Worm (Caenorhabditis elegans): Measurements from ENCODE around the gene F40A3.2.

F40A3.2 gene

DNA sequence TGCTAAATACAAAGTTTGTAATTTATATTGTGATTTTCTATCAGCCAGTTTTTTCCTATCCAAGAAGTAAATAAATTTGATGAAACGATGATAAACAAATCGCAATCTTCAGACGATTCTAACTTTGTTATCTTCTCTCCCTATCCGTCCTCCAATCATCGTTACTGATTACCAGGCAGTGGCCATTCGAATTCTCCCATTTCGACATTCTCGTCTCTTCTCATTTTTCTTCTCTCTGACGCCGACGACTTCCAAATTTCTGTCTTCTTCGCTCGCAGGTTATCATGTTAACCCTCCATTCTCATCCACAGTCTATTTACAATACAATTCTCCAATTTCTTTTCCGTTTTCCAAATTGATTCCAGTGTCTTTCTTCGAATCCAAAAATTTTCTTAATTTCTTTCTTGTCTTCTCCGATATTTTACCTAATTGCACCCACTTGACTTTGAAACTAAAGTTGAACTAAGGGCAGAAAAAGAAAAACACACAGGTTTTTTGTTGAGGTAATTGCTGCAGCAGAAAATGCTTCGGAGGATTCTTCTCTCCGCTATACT lies at the start of gene F40A3.2:
F40A3.2 (plus strand) TSS at position 504 of the 554 bp plus-strand sequence.
- no peak for TF ChIP-seq unc-62 (GFP tag; optimal IDR thresholded peaks at IDR 0.05)

DNA sequence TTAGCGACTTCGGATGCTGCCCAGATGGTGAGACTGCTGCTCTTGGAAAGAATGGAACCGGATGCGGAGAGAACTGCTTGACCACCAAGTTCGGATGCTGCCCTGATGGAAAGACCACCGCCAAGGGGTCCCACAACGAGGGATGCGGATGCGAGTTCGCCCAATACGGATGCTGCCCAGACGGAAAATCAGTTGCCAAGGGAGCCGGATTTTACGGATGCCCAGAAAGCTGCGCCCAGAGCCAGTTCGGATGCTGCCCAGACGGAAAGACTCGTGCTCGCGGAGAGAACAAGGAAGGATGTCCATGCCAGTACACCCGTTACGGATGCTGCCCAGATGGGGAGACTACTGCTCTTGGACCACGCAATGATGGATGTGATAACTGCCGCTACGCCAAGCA lies 47.8 kb upstream of the F40A3.2 start:
- no peak for TF ChIP-seq unc-62 (GFP tag; optimal IDR thresholded peaks at IDR 0.05)

DNA sequence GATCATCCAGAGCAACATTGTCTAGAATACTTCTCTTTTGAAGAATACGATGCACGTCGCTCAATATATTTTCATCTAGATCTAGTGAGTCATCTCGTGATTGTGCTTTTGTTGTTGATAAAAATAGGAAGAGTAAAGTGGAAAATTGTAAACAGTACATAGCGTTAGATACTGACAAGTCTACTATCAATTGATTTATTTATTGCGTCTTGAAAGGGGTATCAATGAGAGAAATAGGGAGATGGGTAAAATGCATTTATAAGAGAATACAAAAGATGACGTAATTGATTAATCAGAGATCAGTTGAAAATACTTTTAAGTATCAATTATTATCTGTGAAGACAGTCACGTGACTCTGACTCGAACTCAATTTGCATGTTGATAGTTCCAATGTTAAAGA lies 41.8 kb upstream of the F40A3.2 start, which contains the start of gene txt-5:
txt-5 (minus strand) TSS at position 224 of the 400 bp plus-strand sequence.
- no peak for TF ChIP-seq unc-62 (GFP tag; optimal IDR thresholded peaks at IDR 0.05)

DNA sequence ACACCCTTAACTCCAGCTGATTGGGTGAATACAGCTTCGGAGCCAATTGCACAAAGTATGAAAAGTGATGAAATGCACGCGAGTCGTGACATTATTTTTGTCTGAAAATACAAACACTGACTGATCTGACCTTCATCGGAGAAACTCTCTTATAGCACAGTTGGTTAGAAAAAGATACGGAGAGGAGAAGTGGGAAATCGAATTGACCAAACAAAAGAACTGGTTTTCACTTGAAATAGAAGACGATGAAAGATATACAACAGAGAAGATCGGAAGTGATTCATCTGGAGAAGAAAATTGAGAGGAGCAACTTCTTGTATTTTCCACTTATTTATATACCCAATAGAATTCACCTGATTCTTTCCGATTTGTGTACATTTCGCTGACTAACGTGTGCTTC lies 40.9 kb upstream of the F40A3.2 start, which contains the start of gene ttr-33:
ttr-33 (minus strand) TSS at position 101 of the 400 bp plus-strand sequence.
- TF ChIP-seq unc-62 (GFP tag; optimal IDR thresholded peaks at IDR 0.05), result no peak

DNA sequence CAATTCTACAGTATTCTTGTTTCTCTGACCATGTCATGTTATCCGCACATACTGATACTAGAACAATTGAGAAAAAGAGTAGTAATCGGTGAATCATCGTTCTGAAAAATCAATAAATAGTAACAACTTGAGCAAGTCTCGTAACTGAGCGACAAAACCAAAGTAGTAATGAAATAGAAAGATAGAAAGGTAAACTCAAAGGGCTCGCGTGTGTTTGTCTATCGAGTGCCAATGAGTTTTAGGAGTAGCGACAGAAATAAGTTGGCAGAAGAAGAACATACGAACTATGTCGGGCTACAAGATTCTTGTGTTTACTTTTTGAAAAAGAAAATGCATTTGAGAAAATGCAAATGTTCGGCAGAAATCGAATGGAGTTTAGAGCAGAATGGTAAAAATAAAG lies 39.2 kb upstream of the F40A3.2 start, which contains the start of gene C37C3.12:
C37C3.12 (minus strand) TSS at position 101 of the 400 bp plus-strand sequence.
- no peak for TF ChIP-seq unc-62 (GFP tag; optimal IDR thresholded peaks at IDR 0.05)

DNA sequence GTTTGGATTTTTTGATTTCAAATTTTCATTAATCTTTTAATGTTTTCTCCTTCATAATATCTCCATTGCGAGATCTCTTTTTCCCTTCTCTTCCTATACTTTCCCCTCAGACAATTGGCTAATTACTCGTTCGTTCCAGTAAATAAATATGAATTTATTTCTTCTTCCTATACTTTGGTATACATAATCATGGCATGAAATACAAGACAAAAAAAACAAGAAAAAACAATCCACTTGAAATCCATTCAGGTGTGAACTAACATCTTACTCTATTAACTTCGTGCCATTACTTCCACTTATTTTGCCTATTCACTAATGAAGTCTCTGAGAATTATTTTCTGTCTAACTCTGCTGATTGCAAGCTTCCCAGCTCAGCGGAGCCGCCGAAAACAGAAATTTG lies 36.5 kb upstream of the F40A3.2 start, which contains the start of gene grd-8:
grd-8 (plus strand) TSS at position 301 of the 400 bp plus-strand sequence.
- no peak for TF ChIP-seq unc-62 (GFP tag; optimal IDR thresholded peaks at IDR 0.05)

DNA sequence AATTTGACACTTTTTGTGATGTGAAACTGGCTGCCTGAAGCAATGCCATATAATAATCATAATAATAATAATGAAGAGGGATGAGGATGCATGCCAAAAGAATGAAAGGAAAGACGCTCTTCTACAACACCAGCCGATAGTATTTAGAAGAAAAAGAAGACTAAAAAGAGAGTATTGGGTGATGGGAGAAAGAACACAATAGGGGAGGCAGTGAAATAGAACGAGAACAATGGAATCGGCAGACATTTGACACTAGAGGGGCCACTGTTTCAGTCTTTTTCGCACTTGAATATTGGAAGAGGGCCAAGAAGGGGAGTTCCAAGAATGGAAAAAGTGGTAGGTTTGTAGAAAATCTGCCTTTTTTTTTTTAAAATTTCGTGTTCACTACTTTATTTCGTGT lies 31.5 kb upstream of the F40A3.2 start, which contains the start of gene memo-1:
memo-1 (minus strand) TSS at position 2 of the 400 bp plus-strand sequence.
- no peak for TF ChIP-seq unc-62 (GFP tag; optimal IDR thresholded peaks at IDR 0.05)

DNA sequence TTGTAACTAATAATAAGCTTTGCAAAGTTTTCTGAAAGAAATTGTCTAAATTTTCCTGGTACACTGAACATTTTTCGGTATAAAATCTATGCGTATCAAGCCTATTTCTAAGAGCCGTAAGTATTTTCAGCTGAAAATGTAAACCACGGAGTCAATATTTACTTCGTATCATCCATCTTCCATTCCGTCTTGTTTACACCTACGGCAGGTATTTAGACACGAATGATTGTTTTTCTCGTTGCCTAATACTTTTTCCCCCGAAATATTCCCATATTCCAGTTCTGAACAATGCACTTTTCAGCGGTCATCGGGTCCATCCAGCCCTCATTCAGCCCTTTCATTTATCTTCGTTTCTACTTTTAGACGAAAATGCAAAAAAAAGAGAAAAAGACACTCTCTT lies 31.0 kb upstream of the F40A3.2 start:
- no peak for TF ChIP-seq unc-62 (GFP tag; optimal IDR thresholded peaks at IDR 0.05)

DNA sequence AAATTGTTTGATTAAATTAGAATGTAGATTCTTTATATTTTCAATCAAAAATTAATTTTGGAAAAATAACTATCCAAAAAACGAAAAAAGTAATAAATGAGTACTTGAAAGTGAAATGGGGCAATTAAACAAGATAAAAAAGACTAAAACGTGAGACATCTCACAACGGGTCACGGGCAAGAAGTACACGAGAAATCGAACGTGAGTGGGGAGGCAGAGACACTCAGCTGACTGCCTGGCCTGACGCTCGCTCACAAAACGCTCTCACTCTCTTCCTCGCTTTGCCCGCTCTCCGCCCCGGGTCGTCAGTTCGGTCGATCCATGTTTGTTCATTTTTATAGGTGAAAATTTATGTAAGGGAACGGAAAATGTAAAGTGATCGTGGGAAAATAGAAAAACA lies 30.5 kb upstream of the F40A3.2 start:
- TF ChIP-seq unc-62 (GFP tag; optimal IDR thresholded peaks at IDR 0.05), result no peak

DNA sequence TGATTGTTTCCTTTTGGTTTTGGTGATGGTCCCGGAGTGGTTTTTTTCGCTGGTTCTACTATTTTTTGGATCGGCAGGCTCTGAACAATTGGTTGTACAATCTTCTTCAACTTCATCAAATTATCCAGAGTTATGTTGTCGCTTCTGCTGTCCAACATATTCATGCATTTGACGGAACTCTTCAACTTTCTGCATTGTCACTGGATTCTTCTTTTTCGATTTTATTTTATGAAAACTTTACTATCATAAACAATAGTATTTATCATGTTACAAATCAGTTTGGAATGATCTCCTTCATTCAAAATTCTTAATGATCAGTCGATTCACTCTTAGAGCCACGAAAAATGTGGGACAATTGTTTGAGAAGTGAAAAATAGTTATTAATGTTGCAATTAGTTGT lies 26.6 kb upstream of the F40A3.2 start:
- no peak for TF ChIP-seq unc-62 (GFP tag; optimal IDR thresholded peaks at IDR 0.05)

DNA sequence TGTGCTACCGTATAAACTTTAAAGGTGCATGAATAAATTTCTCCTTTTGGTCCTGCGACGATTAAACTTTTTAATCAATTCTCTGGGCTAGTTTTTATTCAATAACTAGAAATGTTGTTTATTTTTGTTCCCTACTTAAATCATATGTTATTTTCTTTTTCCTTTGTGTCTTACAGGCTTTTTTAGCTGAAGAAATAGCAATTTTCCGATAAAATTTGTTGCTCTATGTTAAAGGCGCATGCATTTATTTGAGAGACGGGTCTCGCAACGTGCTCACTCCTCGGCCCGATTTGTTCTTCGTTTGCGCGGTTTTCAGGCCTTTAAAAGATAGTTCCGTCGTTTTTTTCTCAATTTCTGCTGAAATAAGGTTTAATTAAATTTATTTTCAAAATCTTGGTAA lies 24.8 kb upstream of the F40A3.2 start:
- TF ChIP-seq unc-62 (GFP tag; optimal IDR thresholded peaks at IDR 0.05), result no peak

DNA sequence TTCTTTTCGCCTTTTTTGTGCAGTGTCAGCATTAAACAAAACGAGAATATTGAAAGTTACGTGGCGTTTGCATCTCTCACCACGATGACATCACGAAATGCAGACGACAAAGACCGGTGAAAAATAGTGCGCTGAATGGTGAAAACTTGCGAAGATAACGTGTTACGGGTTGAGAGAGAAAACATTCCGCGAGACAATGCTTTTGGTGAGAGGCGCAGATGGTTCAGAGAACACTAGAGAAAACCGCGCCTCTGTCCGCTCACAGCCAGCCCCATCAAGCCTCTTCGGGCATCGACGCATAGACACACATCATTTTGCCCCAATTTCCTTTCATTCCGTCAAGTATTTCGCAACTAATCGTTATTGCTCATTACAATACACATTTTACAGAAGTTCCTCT lies 24.1 kb upstream of the F40A3.2 start, which contains the start of the genes C37C3.9 and C37C3.18:
C37C3.9 (minus strand) TSS at position 98 of the 400 bp plus-strand sequence.
C37C3.18 (plus strand) TSS at position 391 of the 400 bp plus-strand sequence.
- TF ChIP-seq unc-62 (GFP tag; optimal IDR thresholded peaks at IDR 0.05), result no peak

DNA sequence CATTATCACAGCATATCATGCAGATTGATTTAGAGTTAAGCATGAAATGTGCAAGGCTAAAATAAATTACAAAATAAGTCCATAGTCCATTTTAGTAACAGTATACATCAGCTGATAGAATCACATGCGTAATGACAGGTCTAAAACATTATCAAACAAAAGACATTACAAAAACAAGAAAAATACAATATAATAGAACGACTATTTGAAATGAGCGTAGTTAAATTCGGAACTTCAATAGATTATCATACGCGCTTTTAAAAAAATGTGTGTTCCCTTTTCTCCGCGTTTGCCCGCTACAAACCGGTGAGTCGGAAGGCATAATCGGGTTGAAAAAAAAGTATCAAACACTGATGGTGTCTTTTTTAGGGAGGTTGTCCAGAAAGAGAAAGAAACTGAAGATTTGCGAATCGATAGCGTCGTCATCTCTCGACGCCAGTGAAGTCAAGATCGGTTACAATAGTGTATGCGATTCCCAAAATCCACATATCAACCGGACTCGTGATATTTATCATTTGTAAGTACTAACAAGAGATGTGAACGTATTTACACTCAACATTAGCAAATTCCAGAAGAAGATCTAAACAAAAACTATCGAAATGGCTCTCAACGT lies 23.2 kb upstream of the F40A3.2 start, which contains the start of gene C37C3.2:
C37C3.2 (plus strand) TSS at position 563 of the 613 bp plus-strand sequence.
- no peak for TF ChIP-seq unc-62 (GFP tag; optimal IDR thresholded peaks at IDR 0.05)

DNA sequence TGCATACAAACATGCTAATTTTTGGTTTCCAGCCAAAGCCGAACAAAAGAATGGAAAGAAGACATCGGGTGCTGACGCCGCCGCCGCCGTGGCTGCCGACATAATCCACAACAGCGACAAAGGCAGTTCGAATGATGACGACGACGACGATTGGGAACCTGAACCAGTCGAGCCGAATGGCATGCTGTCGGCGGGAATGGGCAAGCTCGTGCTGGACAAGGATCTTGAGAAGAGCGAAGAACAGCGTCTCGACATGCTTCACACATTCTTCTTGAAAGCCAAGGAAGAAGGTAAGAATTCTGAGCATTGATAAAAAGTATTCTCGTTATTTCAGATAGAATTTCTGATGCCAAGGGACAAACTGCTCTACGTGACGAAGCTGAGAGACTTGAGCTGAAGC lies 22.1 kb upstream of the F40A3.2 start:
- TF ChIP-seq unc-62 (GFP tag; optimal IDR thresholded peaks at IDR 0.05), result no peak

DNA sequence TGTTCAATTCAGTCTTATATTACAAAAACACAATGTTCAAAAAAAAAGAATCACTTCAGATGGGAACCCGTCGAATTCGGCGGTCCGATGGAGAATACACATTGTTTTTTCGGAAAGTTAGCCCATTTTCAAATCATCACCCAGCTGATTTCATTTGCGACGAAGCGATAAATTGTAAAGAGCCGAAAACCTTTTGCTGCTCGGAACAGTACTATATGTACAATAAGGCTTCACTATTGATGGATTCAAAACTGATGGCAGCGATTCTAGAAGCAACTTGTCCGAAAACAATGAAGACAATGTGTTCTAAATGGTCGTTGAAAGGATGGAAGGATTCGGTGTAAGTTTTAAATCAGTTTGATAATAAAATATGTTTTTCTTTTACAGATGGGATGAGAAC lies 20.8 kb upstream of the F40A3.2 start, which contains the start of gene C37C3.1:
C37C3.1 (plus strand) TSS at position 33 of the 400 bp plus-strand sequence.
- no peak for TF ChIP-seq unc-62 (GFP tag; optimal IDR thresholded peaks at IDR 0.05)

DNA sequence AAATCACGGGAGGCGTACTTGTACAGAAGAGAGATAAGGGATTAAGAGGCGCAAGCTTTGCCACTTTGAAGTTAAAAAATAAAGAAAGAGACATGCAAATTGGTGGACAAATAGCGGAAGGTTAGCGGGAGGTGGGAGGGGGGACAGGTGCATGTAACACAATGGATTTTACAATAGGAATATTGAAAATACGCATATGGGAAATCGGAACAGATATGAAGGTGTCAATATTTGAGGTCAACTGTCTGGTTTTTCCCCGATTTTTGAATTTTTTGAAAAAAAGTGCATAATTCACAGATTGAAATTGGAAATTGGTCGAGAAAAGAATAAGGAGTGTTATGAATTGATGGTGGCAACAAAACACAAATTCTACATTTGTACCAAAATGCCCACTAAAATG lies 16.9 kb upstream of the F40A3.2 start, which contains the start of gene C37C3.17:
C37C3.17 (minus strand) TSS at position 101 of the 400 bp plus-strand sequence.
- no peak for TF ChIP-seq unc-62 (GFP tag; optimal IDR thresholded peaks at IDR 0.05)

DNA sequence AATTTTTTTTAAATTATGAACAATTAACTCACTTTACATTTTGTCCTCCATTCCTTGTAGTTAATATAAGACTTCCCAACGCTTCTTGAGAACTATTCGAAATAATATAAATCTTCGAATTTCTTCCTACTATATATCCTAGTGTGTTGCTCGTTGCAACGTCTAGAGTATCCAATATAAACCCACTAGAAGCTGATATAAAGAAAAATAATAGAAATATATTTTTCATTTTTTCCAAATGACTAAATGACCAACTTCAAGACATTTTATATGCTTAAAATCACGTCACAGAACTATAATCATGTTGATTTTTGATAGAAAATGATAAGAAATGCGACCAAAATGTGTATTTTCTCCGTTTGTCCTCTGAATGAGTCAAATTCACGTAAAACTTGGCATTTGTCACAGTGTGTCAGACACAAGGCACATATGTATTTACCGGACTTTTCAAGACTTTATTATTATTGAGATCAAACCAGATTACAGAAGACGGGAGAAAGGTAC lies 15.6 kb upstream of the F40A3.2 start, which contains the start of gene C37C3.10:
C37C3.10 (minus strand) TSS at position 51 of the 504 bp plus-strand sequence.
- TF ChIP-seq unc-62 (GFP tag; optimal IDR thresholded peaks at IDR 0.05), result no peak
